Worm (Caenorhabditis elegans) whole organism, midembryonic: ENCODE results near the gene srh-169.

Source experiments
- T22C8.4 ChIP-seq: fragments of 200-800 bp; sonication (Bioruptor generic); IDR thresholded peaks from 2 replicates; pipeline ENCODE4 v1.3.6; 2022; ENCODE audit warnings: missing genetic modification characterization, missing compliant biosample characterization
- cog-1 ChIP-seq: sonication (generic microtip); optimal IDR thresholded peaks from 2 replicates; lab custom pipeline; 2016; ENCODE audit warnings: missing genetic modification characterization, missing compliant biosample characterization
- flt-1 ChIP-seq: fragments of 200-800 bp; sonication (Bioruptor generic); IDR thresholded peaks from 2 replicates; pipeline ENCODE4 v1.3.6; 2022; ENCODE audit warnings: missing genetic modification characterization, missing compliant biosample characterization
- klf-2 ChIP-seq: fragments of 200-800 bp; sonication (Bioruptor generic); conservative IDR thresholded peaks from 2 replicates; pipeline ENCODE4 v1.3.6; 2022; ENCODE audit warnings: missing genetic modification reagents, missing genetic modification characterization, missing compliant biosample characterization
- med-1 ChIP-seq: sonication (generic microtip); optimal IDR thresholded peaks from 2 replicates; lab custom pipeline; 2017; ENCODE audit warnings: missing genetic modification characterization, mild to moderate bottlenecking, missing compliant biosample characterization, antibody characterized with exemption, missing genetic modification reagents; ENCODE audit not compliant: insufficient read depth
- ref-1 ChIP-seq: fragments of 200-800 bp; sonication (Bioruptor generic); conservative IDR thresholded peaks from 2 replicates; pipeline ENCODE4 v1.3.6; 2022; ENCODE audit warnings: missing genetic modification reagents, missing genetic modification characterization, missing compliant biosample characterization
- tab-1 ChIP-seq: fragments of 200-800 bp; sonication (Bioruptor generic); IDR thresholded peaks from 2 replicates; pipeline ENCODE4 v1.3.6; 2022; ENCODE audit warnings: missing genetic modification characterization, missing compliant biosample characterization
- ztf-23 ChIP-seq: fragments of 200-800 bp; sonication (Bioruptor generic); IDR thresholded peaks from 2 replicates; pipeline ENCODE4 v1.3.6; 2022; ENCODE audit warnings: missing genetic modification reagents, missing genetic modification characterization, missing compliant biosample characterization
- ztf-29 ChIP-seq: fragments of 200-800 bp; sonication (Bioruptor generic); IDR thresholded peaks from 2 replicates; pipeline ENCODE4 v1.3.6; 2022; ENCODE audit warnings: missing genetic modification reagents, missing genetic modification characterization, missing compliant biosample characterization

srh-169 gene

ce11 chrV:4046122-4046521, 1.5 kb upstream of the srh-169 start, which contains the start of gene phat-7:
Gene phat-7, plus strand, starts transcription at chrV:4046422.
- no peak for TF ChIP-seq ztf-29 (GFP tag; lab: Robert Waterston, UW)

- TF ChIP-seq med-1 (GFP tag; lab: Kevin White, UChicago) (no peak), cog-1 (tag; lab: Kevin White, UChicago) (no peak), T22C8.4 (GFP tag; lab: Robert Waterston, UW) (no peak), ztf-23 (GFP tag; lab: Robert Waterston, UW) (no peak), ztf-29 (GFP tag; lab: Robert Waterston, UW) (no peak), klf-2 (GFP tag; lab: Robert Waterston, UW) (no peak), ref-1 (GFP tag; lab: Robert Waterston, UW) (no peak)
Measured at ce11 chrV:4055025-4055424, 7.4 kb downstream of the srh-169 start, which contains the start of gene djr-1.2. Gene djr-1.2, minus strand, starts transcription at chrV:4055125.

ce11 chrV:4056203-4056602, 8.6 kb downstream of the srh-169 start:
- TF ChIP-seq med-1 (GFP tag; lab: Kevin White, UChicago) (no peak), tab-1 (no peak), ztf-23 (GFP tag; lab: Robert Waterston, UW) (no peak), ztf-29 (GFP tag; lab: Robert Waterston, UW) (no peak), T22C8.4 (GFP tag; lab: Robert Waterston, UW) (no peak), cog-1 (tag; lab: Kevin White, UChicago) (no peak), flt-1 (GFP tag; lab: Robert Waterston, UW) (no peak), klf-2 (GFP tag; lab: Robert Waterston, UW) (no peak), ref-1 (GFP tag; lab: Robert Waterston, UW) (no peak)

ce11 chrV:4063559-4064164, 16.0 kb downstream of the srh-169 start:
- TF ChIP-seq flt-1 (GFP tag; lab: Robert Waterston, UW): 0 out of 2 replicates have a peak, but pooled peaks have one; percentile 38

- TF ChIP-seq med-1 (GFP tag; lab: Kevin White, UChicago) (no peak), cog-1 (tag; lab: Kevin White, UChicago) (no peak), T22C8.4 (GFP tag; lab: Robert Waterston, UW) (no peak), ztf-29 (GFP tag; lab: Robert Waterston, UW) (no peak), ref-1 (GFP tag; lab: Robert Waterston, UW) (no peak), flt-1 (GFP tag; lab: Robert Waterston, UW) (no peak), tab-1 (no peak), ztf-23 (GFP tag; lab: Robert Waterston, UW) (no peak), klf-2 (GFP tag; lab: Robert Waterston, UW) (no peak)
Measured at ce11 chrV:4073455-4073854, 25.8 kb downstream of the srh-169 start, which contains the start of gene otpl-2. Gene otpl-2, plus strand, starts transcription at chrV:4073755.

ce11 chrV:4080546-4080945, 32.9 kb downstream of the srh-169 start:
- TF ChIP-seq ztf-29 (GFP tag; lab: Robert Waterston, UW) (no peak), med-1 (GFP tag; lab: Kevin White, UChicago) (no peak)

ce11 chrV:4081283-4081682, 33.6 kb downstream of the srh-169 start, which contains the start of gene srh-211:
Gene srh-211, minus strand, starts transcription at chrV:4081383.
- TF ChIP-seq cog-1 (tag; lab: Kevin White, UChicago) (no peak), flt-1 (GFP tag; lab: Robert Waterston, UW) (no peak)

- TF ChIP-seq klf-2 (GFP tag; lab: Robert Waterston, UW) (no peak), T22C8.4 (GFP tag; lab: Robert Waterston, UW) (no peak), flt-1 (GFP tag; lab: Robert Waterston, UW) (no peak), ztf-23 (GFP tag; lab: Robert Waterston, UW) (no peak), ztf-29 (GFP tag; lab: Robert Waterston, UW) (no peak), cog-1 (tag; lab: Kevin White, UChicago) (no peak), tab-1 (no peak), ref-1 (GFP tag; lab: Robert Waterston, UW) (no peak), med-1 (GFP tag; lab: Kevin White, UChicago) (no peak)
Measured at ce11 chrV:4082952-4083351, 35.3 kb downstream of the srh-169 start, which contains the start of gene F38H12.5. Gene F38H12.5, minus strand, starts transcription at chrV:4083052.

ce11 chrV:4094740-4095139, 47.1 kb downstream of the srh-169 start, which contains the start of gene nhr-181:
Gene nhr-181, plus strand, starts transcription at chrV:4095040.
- no peak for TF ChIP-seq klf-2 (GFP tag; lab: Robert Waterston, UW)
- no peak for TF ChIP-seq T22C8.4 (GFP tag; lab: Robert Waterston, UW)
- no peak for TF ChIP-seq ztf-23 (GFP tag; lab: Robert Waterston, UW)
- TF ChIP-seq med-1 (GFP tag; lab: Kevin White, UChicago): no peak
- TF ChIP-seq ref-1 (GFP tag; lab: Robert Waterston, UW): no peak
- no peak for TF ChIP-seq tab-1
- no peak for TF ChIP-seq flt-1 (GFP tag; lab: Robert Waterston, UW)
- TF ChIP-seq ztf-29 (GFP tag; lab: Robert Waterston, UW): no peak
